Fruit fly (Drosophila melanogaster): ENCODE results near the gene msn.

DNA sequence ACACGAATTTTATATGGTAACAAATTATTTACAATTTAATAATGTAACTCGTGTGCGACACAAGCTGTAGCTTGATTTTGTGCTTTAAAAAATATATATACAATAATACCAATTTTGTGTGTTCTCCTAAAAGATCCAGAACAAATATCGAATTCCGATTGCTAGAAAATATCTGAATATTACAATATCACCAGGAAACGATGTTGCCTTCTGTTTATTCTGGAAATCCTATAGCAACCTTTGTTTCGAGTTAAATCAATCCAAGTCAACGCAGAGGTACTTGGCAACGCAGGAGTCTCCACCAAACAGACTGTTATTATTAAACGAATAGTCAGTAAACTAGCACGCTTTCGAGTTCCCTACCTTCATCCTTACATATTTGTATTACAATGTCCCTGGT lies 9.1 kb upstream of the msn start, which contains the start of gene CG16984:
- TF ChIP-seq h (optimal IDR thresholded peaks at IDR 0.05) (no peak), Sin3A (optimal IDR thresholded peaks at IDR 0.05) (no peak), psq (optimal IDR thresholded peaks at IDR 0.05) (no peak), Myc (optimal IDR thresholded peaks at IDR 0.05) (no peak), ttk (optimal IDR thresholded peaks at IDR 0.05) (no peak)
